Worm (Caenorhabditis elegans) whole organism, mixed stage, embryonic: ENCODE results near the gene ZK105.12.

Source experiments
- ces-1 ChIP-seq: fragments of 150-350 bp; optimal IDR thresholded peaks from 2 replicates; lab custom pipeline; 2014; ENCODE audit warnings: missing biosample characterization, missing genetic modification reagents, missing genetic modification characterization
- elt-1 ChIP-seq: sonication (generic microtip); optimal IDR thresholded peaks from 2 replicates; lab custom pipeline; 2017; ENCODE audit warnings: missing genetic modification characterization, mild to moderate bottlenecking, missing compliant biosample characterization, antibody characterized with exemption, moderate library complexity, borderline replicate concordance; ENCODE audit not compliant: insufficient read depth
- lin-13 ChIP-seq: fragments of 150-350 bp; optimal IDR thresholded peaks from 2 replicates; lab custom pipeline; 2014; ENCODE audit warnings: missing biosample characterization, missing genetic modification characterization
- nhr-12 ChIP-seq: fragments of 150-350 bp; optimal IDR thresholded peaks from 2 replicates; lab custom pipeline; 2014; ENCODE audit warnings: missing biosample characterization, missing genetic modification characterization
- snpc-4 ChIP-seq: fragments of 150-350 bp; optimal IDR thresholded peaks from 2 replicates; lab custom pipeline; 2014; ENCODE audit warnings: missing biosample characterization, missing genetic modification characterization
- unc-39 ChIP-seq: fragments of 150-350 bp; optimal IDR thresholded peaks from 2 replicates; lab custom pipeline; 2014; ENCODE audit warnings: missing biosample characterization, missing genetic modification characterization
- unc-62 ChIP-seq: fragments of 150-350 bp; optimal IDR thresholded peaks from 2 replicates; lab custom pipeline; 2014; ENCODE audit warnings: missing biosample characterization, missing genetic modification reagents, missing genetic modification characterization

ce11 chrV:7713072-7713471 lies 2.9 kb downstream of the ZK105.12 start, which contains the start of gene ZK105.13:
- TF ChIP-seq ces-1 (GFP tag; lab: Kevin White, UChicago): no peak
- TF ChIP-seq unc-62 (GFP tag; lab: Kevin White, UChicago): no peak
- no peak for TF ChIP-seq elt-1 (tag; lab: Kevin White, UChicago)
- TF ChIP-seq nhr-12 (tag; lab: Kevin White, UChicago): no peak
- TF ChIP-seq unc-39 (tag; lab: Kevin White, UChicago): no peak
- no peak for TF ChIP-seq snpc-4 (tag; lab: Kevin White, UChicago)
- no peak for TF ChIP-seq lin-13
